Worm (Caenorhabditis elegans) whole organism, mixed stage, embryonic: ENCODE results near the gene ZK177.3.

Experiments used
- M03D4.4 ChIP-seq: sonication (generic microtip); optimal IDR thresholded peaks from 2 replicates; lab custom pipeline; 2017; ENCODE audit warnings: mild to moderate bottlenecking, missing genetic modification characterization, missing compliant biosample characterization
- bed-3 ChIP-seq: fragments of 200-800 bp; sonication (Bioruptor generic); optimal IDR thresholded peaks from 3 replicates; lab custom pipeline; 2018; ENCODE audit warnings: mild to moderate bottlenecking, missing genetic modification characterization, moderate library complexity, missing compliant biosample characterization
- blmp-1 ChIP-seq: fragments of 150-350 bp; optimal IDR thresholded peaks from 2 replicates; lab custom pipeline; 2014; ENCODE audit warnings: missing biosample characterization, missing genetic modification characterization
- ceh-39 ChIP-seq: fragments of 150-350 bp; optimal IDR thresholded peaks from 2 replicates; lab custom pipeline; 2014; ENCODE audit warnings: missing biosample characterization, missing genetic modification characterization
- ceh-43 ChIP-seq: fragments of 200-800 bp; sonication (Bioruptor generic); optimal IDR thresholded peaks from 2 replicates; lab custom pipeline; 2018; ENCODE audit warnings: mild to moderate bottlenecking, missing genetic modification characterization, moderate library complexity, missing compliant biosample characterization
- ceh-83 ChIP-seq: fragments of 200-800 bp; sonication (Bioruptor generic); optimal IDR thresholded peaks from 2 replicates; lab custom pipeline; 2018; ENCODE audit warnings: mild to moderate bottlenecking, missing genetic modification characterization, missing compliant biosample characterization
- ces-1 ChIP-seq: fragments of 150-350 bp; optimal IDR thresholded peaks from 2 replicates; lab custom pipeline; 2014; ENCODE audit warnings: missing biosample characterization, missing genetic modification reagents, missing genetic modification characterization
- cnd-1 ChIP-seq: fragments of 200-800 bp; sonication (Bioruptor generic); optimal IDR thresholded peaks from 2 replicates; lab custom pipeline; 2018; ENCODE audit warnings: mild to moderate bottlenecking, missing genetic modification characterization, missing compliant biosample characterization
- drap-1 ChIP-seq: fragments of 200-800 bp; sonication (Bioruptor generic); optimal IDR thresholded peaks from 3 replicates; lab custom pipeline; 2018; ENCODE audit warnings: mild to moderate bottlenecking, missing genetic modification characterization, missing compliant biosample characterization
- elt-1 ChIP-seq: sonication (generic microtip); optimal IDR thresholded peaks from 2 replicates; lab custom pipeline; 2017; ENCODE audit warnings: missing genetic modification characterization, mild to moderate bottlenecking, missing compliant biosample characterization, antibody characterized with exemption, moderate library complexity, borderline replicate concordance; ENCODE audit not compliant: insufficient read depth
- elt-3 ChIP-seq: fragments of 150-350 bp; optimal IDR thresholded peaks from 2 replicates; lab custom pipeline; 2014; ENCODE audit warnings: missing biosample characterization, missing genetic modification characterization
- flh-1 ChIP-seq: fragments of 200-800 bp; sonication (Bioruptor generic); optimal IDR thresholded peaks from 2 replicates; lab custom pipeline; 2018; ENCODE audit warnings: mild to moderate bottlenecking, missing genetic modification characterization, moderate library complexity, missing compliant biosample characterization
- ham-2 ChIP-seq: fragments of 200-800 bp; sonication (Bioruptor generic); optimal IDR thresholded peaks from 2 replicates; lab custom pipeline; 2018; ENCODE audit warnings: mild to moderate bottlenecking, missing genetic modification characterization, missing compliant biosample characterization
- hlh-1 ChIP-seq: fragments of 150-350 bp; optimal IDR thresholded peaks from 2 replicates; lab custom pipeline; 2014; ENCODE audit warnings: missing biosample characterization, missing genetic modification reagents, missing genetic modification characterization
- lin-13 ChIP-seq: fragments of 150-350 bp; optimal IDR thresholded peaks from 2 replicates; lab custom pipeline; 2014; ENCODE audit warnings: missing biosample characterization, missing genetic modification characterization
- lin-32 ChIP-seq: fragments of 200-800 bp; sonication (Bioruptor generic); optimal IDR thresholded peaks from 2 replicates; lab custom pipeline; 2018; ENCODE audit warnings: mild to moderate bottlenecking, missing genetic modification characterization, missing compliant biosample characterization
- lsy-2 ChIP-seq: fragments of 150-350 bp; optimal IDR thresholded peaks from 2 replicates; lab custom pipeline; 2014; ENCODE audit warnings: missing biosample characterization, missing genetic modification characterization
- mab-5 ChIP-seq: fragments of 150-350 bp; optimal IDR thresholded peaks from 2 replicates; lab custom pipeline; 2014; ENCODE audit warnings: missing biosample characterization, missing genetic modification characterization
- mep-1 ChIP-seq: fragments of 150-350 bp; optimal IDR thresholded peaks from 2 replicates; lab custom pipeline; 2017; ENCODE audit warnings: missing biosample characterization, missing genetic modification reagents, missing genetic modification characterization, inconsistent platforms
- mls-2 ChIP-seq: sonication (generic microtip); optimal IDR thresholded peaks from 2 replicates; lab custom pipeline; 2016; ENCODE audit warnings: mild to moderate bottlenecking, missing genetic modification characterization, moderate library complexity, missing compliant biosample characterization
- nhr-12 ChIP-seq: fragments of 150-350 bp; optimal IDR thresholded peaks from 2 replicates; lab custom pipeline; 2014; ENCODE audit warnings: missing biosample characterization, missing genetic modification characterization
- nhr-2 ChIP-seq: fragments of 150-350 bp; optimal IDR thresholded peaks from 2 replicates; lab custom pipeline; 2014; ENCODE audit warnings: missing biosample characterization, missing genetic modification characterization
- nhr-237 ChIP-seq: fragments of 150-350 bp; optimal IDR thresholded peaks from 2 replicates; lab custom pipeline; 2014; ENCODE audit warnings: missing biosample characterization, missing genetic modification characterization
- nhr-28 ChIP-seq: fragments of 150-350 bp; optimal IDR thresholded peaks from 2 replicates; lab custom pipeline; 2014; ENCODE audit warnings: missing biosample characterization, missing genetic modification characterization
- nhr-76 ChIP-seq: sonication (generic microtip); optimal IDR thresholded peaks from 2 replicates; lab custom pipeline; 2017; ENCODE audit warnings: missing biosample characterization, missing genetic modification characterization
- pha-4 ChIP-seq: fragments of 150-350 bp; optimal IDR thresholded peaks from 2 replicates; lab custom pipeline; 2018; ENCODE audit warnings: missing biosample characterization, missing genetic modification reagents, missing genetic modification characterization
- sem-2 ChIP-seq: fragments of 200-800 bp; sonication (Bioruptor generic); optimal IDR thresholded peaks from 2 replicates; lab custom pipeline; 2018; ENCODE audit warnings: mild to moderate bottlenecking, missing genetic modification characterization, missing compliant biosample characterization
- snpc-4 ChIP-seq: fragments of 150-350 bp; optimal IDR thresholded peaks from 2 replicates; lab custom pipeline; 2014; ENCODE audit warnings: missing biosample characterization, missing genetic modification characterization
- sptf-1 ChIP-seq: sonication (generic microtip); optimal IDR thresholded peaks from 2 replicates; lab custom pipeline; 2017; ENCODE audit warnings: mild to moderate bottlenecking, missing genetic modification characterization, moderate library complexity, missing compliant biosample characterization
- unc-120 ChIP-seq: sonication (generic microtip); optimal IDR thresholded peaks from 2 replicates; lab custom pipeline; 2017; ENCODE audit warnings: missing genetic modification characterization, missing compliant biosample characterization; ENCODE audit not compliant: poor library complexity, severe bottlenecking
- unc-39 ChIP-seq: fragments of 150-350 bp; optimal IDR thresholded peaks from 2 replicates; lab custom pipeline; 2014; ENCODE audit warnings: missing biosample characterization, missing genetic modification characterization
- unc-62 ChIP-seq: fragments of 150-350 bp; optimal IDR thresholded peaks from 2 replicates; lab custom pipeline; 2014; ENCODE audit warnings: missing biosample characterization, missing genetic modification reagents, missing genetic modification characterization
- zip-8 ChIP-seq: fragments of 150-350 bp; optimal IDR thresholded peaks from 2 replicates; lab custom pipeline; 2014; ENCODE audit warnings: missing biosample characterization, missing genetic modification characterization
- ztf-11 ChIP-seq: fragments of 150-350 bp; optimal IDR thresholded peaks from 2 replicates; lab custom pipeline; 2014; ENCODE audit warnings: missing biosample characterization, missing genetic modification characterization

ZK177.3 gene

ce11 chrII:5544145-5544515 is 28.5 kb downstream of the ZK177.3 start:
- no peak for TF ChIP-seq nhr-76 (tag; lab: Kevin White, UChicago)
- TF ChIP-seq nhr-237 (tag; lab: Kevin White, UChicago): no peak
- TF ChIP-seq nhr-2 (tag; lab: Kevin White, UChicago): peak; percentile 23

DNA sequence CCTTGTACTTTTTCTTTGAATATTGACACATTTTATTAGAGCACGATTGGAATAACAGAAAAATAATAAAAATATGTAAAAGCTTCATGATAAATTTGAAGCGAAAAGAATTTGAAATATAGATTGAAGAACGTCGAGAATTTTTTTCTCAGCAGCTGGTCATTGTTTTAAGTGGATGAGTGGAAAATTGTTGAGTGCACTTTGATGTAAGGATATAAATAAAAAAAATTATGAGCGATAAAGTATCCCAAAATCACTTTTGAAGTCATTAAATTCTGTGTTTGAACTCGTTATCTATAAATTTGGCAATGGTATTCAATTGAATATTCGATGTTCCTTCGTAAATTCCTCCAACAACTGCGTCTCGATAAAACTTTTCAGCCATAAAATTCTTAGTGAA is 29.1 kb downstream of the ZK177.3 start, which contains the start of gene ins-13:
TSS of gene ins-13 (minus strand) at position 101 of the 400 bp plus-strand sequence.
- TF ChIP-seq nhr-237 (tag; lab: Kevin White, UChicago): no peak
- TF ChIP-seq nhr-2 (tag; lab: Kevin White, UChicago): no peak
- TF ChIP-seq nhr-76 (tag; lab: Kevin White, UChicago): no peak
- no peak for TF ChIP-seq flh-1 (GFP tag; lab: Kevin White, UChicago)
- no peak for TF ChIP-seq ceh-43
- TF ChIP-seq blmp-1 (tag; lab: Kevin White, UChicago): no peak
- no peak for TF ChIP-seq sem-2
- TF ChIP-seq lsy-2 (tag; lab: Kevin White, UChicago): no peak
- no peak for TF ChIP-seq pha-4 (tag; lab: Kevin White, UChicago)
- TF ChIP-seq ceh-83: no peak
- no peak for TF ChIP-seq cnd-1
- TF ChIP-seq nhr-28 (tag; lab: Kevin White, UChicago): no peak
- no peak for TF ChIP-seq M03D4.4
- no peak for TF ChIP-seq snpc-4
- no peak for TF ChIP-seq lin-13 (tag; lab: Kevin White, UChicago)
- TF ChIP-seq hlh-1 (tag; lab: Kevin White, UChicago): no peak
- TF ChIP-seq sptf-1: no peak
- no peak for TF ChIP-seq bed-3 (GFP tag; lab: Kevin White, UChicago)

DNA sequence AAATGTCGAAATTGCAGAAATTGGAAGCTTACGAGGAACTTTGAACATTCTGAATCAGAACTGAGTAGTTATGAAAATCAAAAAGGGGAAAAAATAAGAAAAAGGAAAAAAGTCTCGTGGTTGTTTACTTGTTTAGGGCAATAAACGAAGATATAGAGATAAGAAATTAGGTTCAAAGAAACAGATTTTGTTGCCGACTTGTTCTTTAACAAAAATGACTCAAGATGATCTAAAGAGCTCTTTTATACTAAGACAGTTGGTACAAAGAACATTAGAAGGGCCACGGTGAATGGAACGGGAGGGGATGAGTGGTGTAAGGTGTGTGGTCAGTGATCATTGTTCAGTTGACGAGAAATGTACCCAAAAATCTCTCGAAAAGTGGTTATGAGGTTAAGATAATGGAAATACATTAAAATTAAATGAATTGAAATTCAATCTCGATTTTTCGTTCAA is 31.8 kb downstream of the ZK177.3 start, which contains the start of gene acdh-2:
TSS of gene acdh-2 (minus strand) at position 51 of the 453 bp plus-strand sequence.
- TF ChIP-seq nhr-12 (no peak), lsy-2 (tag; lab: Kevin White, UChicago) (no peak), elt-1 (tag; lab: Kevin White, UChicago) (no peak), ceh-39 (tag; lab: Kevin White, UChicago) (no peak), ceh-83 (no peak), mls-2 (no peak), sptf-1 (no peak), pha-4 (tag; lab: Kevin White, UChicago) (no peak), ham-2 (GFP tag; lab: Kevin White, UChicago) (no peak), ztf-11 (tag; lab: Kevin White, UChicago) (no peak), nhr-2 (tag; lab: Kevin White, UChicago) (no peak), mab-5 (tag; lab: Kevin White, UChicago) (no peak), M03D4.4 (no peak), unc-62 (GFP tag; lab: Kevin White, UChicago) (no peak), cnd-1 (no peak), elt-3 (tag; lab: Kevin White, UChicago) (no peak), snpc-4 (no peak), unc-39 (tag; lab: Kevin White, UChicago) (no peak), mep-1 (tag; lab: Kevin White, UChicago) (no peak), lin-32 (GFP tag; lab: Kevin White, UChicago) (no peak)

DNA sequence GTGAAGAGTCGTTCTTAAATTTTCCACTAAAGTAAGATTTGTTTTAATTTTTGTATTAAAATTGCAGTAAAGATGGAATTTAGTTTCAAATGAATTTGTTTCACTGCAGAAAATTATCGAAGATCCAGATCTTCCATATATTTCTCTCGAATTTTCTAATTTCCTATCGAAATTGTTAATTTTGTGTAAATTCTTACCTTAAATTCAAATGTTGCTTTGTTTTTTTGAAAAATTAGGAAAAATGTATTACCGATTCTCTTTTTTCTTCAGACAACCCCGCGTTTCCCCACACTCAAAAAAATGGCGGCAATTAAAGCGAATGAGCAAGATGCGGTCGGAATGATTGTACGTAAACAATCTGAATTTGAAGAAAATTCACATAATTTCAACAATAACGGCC is 34.1 kb downstream of the ZK177.3 start, which contains the start of gene C17C3.6:
TSS of gene C17C3.6 (plus strand) at position 301 of the 400 bp plus-strand sequence.
- TF ChIP-seq ceh-39 (tag; lab: Kevin White, UChicago) (no peak), zip-8 (tag; lab: Kevin White, UChicago) (no peak), elt-1 (tag; lab: Kevin White, UChicago) (no peak), hlh-1 (tag; lab: Kevin White, UChicago) (no peak), sem-2 (no peak), blmp-1 (tag; lab: Kevin White, UChicago) (no peak), ceh-43 (no peak), snpc-4 (no peak), unc-62 (GFP tag; lab: Kevin White, UChicago) (no peak), sptf-1 (no peak), unc-120 (no peak), lsy-2 (tag; lab: Kevin White, UChicago) (no peak), bed-3 (GFP tag; lab: Kevin White, UChicago) (no peak), nhr-76 (tag; lab: Kevin White, UChicago) (no peak), mls-2 (no peak), ces-1 (no peak), M03D4.4 (no peak), flh-1 (GFP tag; lab: Kevin White, UChicago) (no peak), nhr-12 (no peak), drap-1 (GFP tag; lab: Kevin White, UChicago) (no peak)
